Worm (Caenorhabditis elegans) whole organism, L1 larva: Measurements from ENCODE around the gene Y75B8A.8.

Experiments
- C04F5.9 ChIP-seq: sonication (generic microtip); optimal IDR thresholded peaks from 2 replicates; lab custom pipeline; 2016; ENCODE audit warnings: missing genetic modification characterization, missing compliant biosample characterization
- Y116A8C.19 ChIP-seq: sonication (generic microtip); optimal IDR thresholded peaks from 2 replicates; lab custom pipeline; 2016; ENCODE audit warnings: missing compliant biosample characterization, missing genetic modification characterization, borderline replicate concordance
- aha-1 ChIP-seq: fragments of 150-350 bp; optimal IDR thresholded peaks from 2 replicates; lab custom pipeline; 2014; ENCODE audit warnings: missing biosample characterization, missing genetic modification characterization
- ama-1 ChIP-seq: fragments of 150-350 bp; optimal IDR thresholded peaks from 2 replicates; lab custom pipeline; 2014
- ceh-90 ChIP-seq: sonication (generic microtip); optimal IDR thresholded peaks from 2 replicates; lab custom pipeline; 2016; ENCODE audit warnings: missing genetic modification characterization, missing compliant biosample characterization
- dpl-1 ChIP-seq, 3 experiments: fragments of 150-350 bp in 2 of 3; sonication (generic microtip) in 1 of 3; optimal IDR thresholded peaks; 2 replicates each; lab custom pipeline; 2014 to 2017; ENCODE audit warnings: missing biosample characterization in 3 of 3, missing genetic modification characterization in 3 of 3, missing genetic modification reagents in 3 of 3
- elt-3 ChIP-seq, 6 experiments: fragments of 150-350 bp in 1 of 6; sonication (generic microtip); optimal IDR thresholded peaks; 2 replicates each; lab custom pipeline; 2017 to 2018; ENCODE audit warnings: missing biosample characterization in 6 of 6, missing genetic modification characterization in 6 of 6, inconsistent platforms in 1 of 6
- fkh-10 ChIP-seq: sonication (generic microtip); optimal IDR thresholded peaks from 2 replicates; lab custom pipeline; 2017; ENCODE audit warnings: missing biosample characterization, missing genetic modification reagents, missing genetic modification characterization
- fos-1 ChIP-seq: fragments of 150-350 bp; optimal IDR thresholded peaks from 2 replicates; lab custom pipeline; 2014; ENCODE audit warnings: missing biosample characterization, missing genetic modification characterization
- hlh-17 ChIP-seq: fragments of 200-800 bp; sonication (Bioruptor generic); optimal IDR thresholded peaks from 2 replicates; lab custom pipeline; 2018; ENCODE audit warnings: missing genetic modification characterization, mild to moderate bottlenecking, missing compliant biosample characterization, moderate library complexity, borderline replicate concordance
- hlh-4 ChIP-seq: sonication (generic microtip); optimal IDR thresholded peaks from 2 replicates; lab custom pipeline; 2016; ENCODE audit warnings: mild to moderate bottlenecking, missing genetic modification characterization, missing compliant biosample characterization
- irx-1 ChIP-seq: sonication (generic microtip); optimal IDR thresholded peaks from 2 replicates; lab custom pipeline; 2016; ENCODE audit warnings: missing genetic modification characterization, missing compliant biosample characterization
- isw-1 ChIP-seq: fragments of 200-800 bp; sonication (Bioruptor generic); IDR thresholded peaks from 2 replicates; pipeline ENCODE4 v1.3.6; 2022; ENCODE audit warnings: missing genetic modification characterization, missing compliant biosample characterization
- lin-14 ChIP-seq: fragments of 200-800 bp; sonication (Bioruptor generic); optimal IDR thresholded peaks from 2 replicates; lab custom pipeline; 2018; ENCODE audit warnings: mild to moderate bottlenecking, missing genetic modification characterization, moderate library complexity, missing compliant biosample characterization
- lir-3 ChIP-seq: sonication (generic microtip); optimal IDR thresholded peaks from 2 replicates; lab custom pipeline; 2016; ENCODE audit warnings: mild to moderate bottlenecking, missing genetic modification characterization, moderate library complexity, missing compliant biosample characterization; ENCODE audit not compliant: poor library complexity
- lsy-2 ChIP-seq, 2 experiments: fragments of 150-350 bp; optimal IDR thresholded peaks; 2 replicates each; lab custom pipeline; 2014; ENCODE audit warnings: missing biosample characterization in 2 of 2, missing genetic modification characterization in 2 of 2
- mef-2 ChIP-seq: fragments of 150-350 bp; optimal IDR thresholded peaks from 2 replicates; lab custom pipeline; 2014; ENCODE audit warnings: missing biosample characterization, missing genetic modification characterization
- mep-1 ChIP-seq: fragments of 150-350 bp; optimal IDR thresholded peaks from 2 replicates; lab custom pipeline; 2014; ENCODE audit warnings: missing biosample characterization, missing genetic modification characterization
- nhr-12 ChIP-seq: sonication (generic microtip); optimal IDR thresholded peaks from 2 replicates; lab custom pipeline; 2017; ENCODE audit warnings: missing biosample characterization, missing genetic modification characterization
- nhr-28 ChIP-seq: fragments of 150-350 bp; optimal IDR thresholded peaks from 2 replicates; lab custom pipeline; 2014; ENCODE audit warnings: missing biosample characterization, missing genetic modification characterization
- nhr-90 ChIP-seq: sonication (generic microtip); optimal IDR thresholded peaks from 2 replicates; lab custom pipeline; 2016; ENCODE audit warnings: mild to moderate bottlenecking, missing genetic modification characterization, missing compliant biosample characterization; ENCODE audit not compliant: poor library complexity
- pag-3 ChIP-seq: sonication (generic microtip); optimal IDR thresholded peaks from 2 replicates; lab custom pipeline; 2017; ENCODE audit warnings: missing genetic modification characterization, mild to moderate bottlenecking, missing compliant biosample characterization, antibody characterized with exemption, borderline replicate concordance; ENCODE audit not compliant: insufficient read depth
- snu-23 ChIP-seq: sonication (generic microtip); optimal IDR thresholded peaks from 2 replicates; lab custom pipeline; 2016; ENCODE audit warnings: missing genetic modification characterization, missing compliant biosample characterization
- xbp-1 ChIP-seq: sonication (generic microtip); optimal IDR thresholded peaks from 2 replicates; lab custom pipeline; 2016; ENCODE audit warnings: missing genetic modification characterization, missing compliant biosample characterization
- zag-1 ChIP-seq: fragments of 150-350 bp; optimal IDR thresholded peaks from 2 replicates; lab custom pipeline; 2014; ENCODE audit warnings: missing biosample characterization, missing genetic modification characterization
- ztf-4 ChIP-seq: fragments of 150-350 bp; optimal IDR thresholded peaks from 2 replicates; lab custom pipeline; 2014; ENCODE audit warnings: missing biosample characterization, missing genetic modification characterization

The Y75B8A.8 gene

DNA sequence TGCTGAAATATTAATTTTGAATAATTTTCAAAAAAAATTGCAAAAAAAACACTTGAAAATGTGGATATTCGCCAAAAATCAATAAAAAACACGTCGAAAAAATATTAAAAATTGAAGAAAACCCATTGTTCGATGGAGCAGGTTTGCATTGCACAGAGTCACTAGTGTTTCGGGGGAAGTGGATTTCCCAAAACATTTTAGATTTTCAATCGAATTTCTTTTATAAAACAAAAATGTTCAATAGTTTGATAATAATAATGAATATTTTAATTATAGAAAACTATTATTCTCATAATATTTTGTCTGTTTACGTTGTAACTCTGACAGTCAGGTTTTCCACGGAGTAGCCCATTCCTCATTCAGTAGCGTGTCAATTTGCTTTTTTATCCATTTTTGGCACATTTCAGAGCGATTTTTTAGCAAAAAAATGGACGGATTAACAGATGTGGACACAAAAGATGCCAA, 58.1 kb downstream of the Y75B8A.8 start, which contains the start of the genes gex-4 and gphr-1 (continued):
- peak; percentile 61 for TF ChIP-seq mep-1 (tag; lab: Kevin White, UChicago)
- TF ChIP-seq nhr-28 = no peak
- TF ChIP-seq lir-3 (tag; lab: Kevin White, UChicago) = no peak
- no peak for TF ChIP-seq mef-2 (tag; lab: Kevin White, UChicago)
- TF ChIP-seq C04F5.9 (tag; lab: Kevin White, UChicago) = peak; percentile 41
- no peak for TF ChIP-seq fkh-10 (GFP tag; lab: Kevin White, UChicago)
- TF ChIP-seq ama-1 (lab: Kevin White, UChicago) = no peak
- no peak for TF ChIP-seq nhr-12 (tag; lab: Kevin White, UChicago)

DNA sequence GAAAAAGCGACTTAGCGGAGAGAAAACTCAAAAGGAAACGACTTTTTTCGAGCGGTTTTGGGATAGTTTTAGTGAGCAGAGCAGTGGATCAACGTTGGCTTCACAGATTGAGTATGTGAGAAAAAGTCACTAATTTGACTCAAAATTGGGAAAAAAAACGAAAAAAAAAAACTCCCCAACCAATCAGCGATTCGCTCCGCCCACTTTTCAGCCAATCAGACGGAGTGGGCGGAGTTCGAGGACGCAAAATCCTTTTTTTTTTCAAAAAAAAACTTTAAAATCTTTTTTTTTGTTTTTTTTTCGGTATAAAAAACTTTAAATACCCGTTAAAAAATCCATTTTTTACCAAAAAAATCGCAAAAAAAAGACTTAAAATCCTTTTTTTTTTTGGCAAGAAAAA, 60.3 kb downstream of the Y75B8A.8 start:
- TF ChIP-seq Y116A8C.19 (tag; lab: Kevin White, UChicago) = no peak
- no peak for TF ChIP-seq lin-14 (GFP tag; lab: Kevin White, UChicago)
- TF ChIP-seq dpl-1 (GFP tag; optimal IDR thresholded peaks at IDR 0.05; lab: Kevin White, UChicago) = no peak
- no peak for TF ChIP-seq aha-1 (tag; lab: Kevin White, UChicago)
- TF ChIP-seq pag-3 (tag; lab: Kevin White, UChicago) = no peak
- TF ChIP-seq ceh-90 (tag; lab: Kevin White, UChicago) = no peak
- no peak for TF ChIP-seq nhr-90
- no peak for TF ChIP-seq elt-3 (tag; optimal IDR thresholded peaks at IDR 0.05; lab: Kevin White, UChicago)
- no peak for TF ChIP-seq xbp-1 (tag; lab: Kevin White, UChicago)
- TF ChIP-seq hlh-4 (tag; lab: Kevin White, UChicago) = no peak
- TF ChIP-seq irx-1 (tag; lab: Kevin White, UChicago) = no peak
- TF ChIP-seq nhr-28 = no peak
- no peak for TF ChIP-seq isw-1 (GFP tag; lab: Robert Waterston, UW)
- no peak for TF ChIP-seq fos-1 (tag; lab: Kevin White, UChicago)
- no peak for TF ChIP-seq hlh-17 (GFP tag; lab: Kevin White, UChicago)
- no peak for TF ChIP-seq zag-1 (tag; lab: Kevin White, UChicago)
- TF ChIP-seq ztf-4 (tag; lab: Kevin White, UChicago) = no peak
- no peak for TF ChIP-seq lsy-2 (tag; optimal IDR thresholded peaks at IDR 0.05; lab: Kevin White, UChicago)
- TF ChIP-seq snu-23 (GFP tag; lab: Kevin White, UChicago) = no peak
